Fruit fly (Drosophila melanogaster): ENCODE results near the gene CG13856.

The CG13856 gene

dm6 chr3R:22447195-22447873 is 44.9 kb downstream of the CG13856 start, which contains the start of gene CG34288 (continued):
- TF ChIP-seq D (optimal IDR thresholded peaks at IDR 0.05) (no peak), D (GFP tag; optimal IDR thresholded peaks at IDR 0.05) (no peak), CG32532 (GFP tag; IDR thresholded peaks at IDR 0.05) (peak; percentile 74), btn (GFP tag; optimal IDR thresholded peaks at IDR 0.05) (no peak), Dfd (GFP tag; optimal IDR thresholded peaks at IDR 0.05) (no peak), CG7271 (tag; optimal IDR thresholded peaks at IDR 0.05) (no peak), CG17912 (GFP tag; optimal IDR thresholded peaks at IDR 0.05) (no peak), Gug (GFP tag; IDR thresholded peaks at IDR 0.05) (no peak; the same call in 2 of the 4 replicates), CG33213 (GFP tag; optimal IDR thresholded peaks at IDR 0.05) (no peak), Hr39 (optimal IDR thresholded peaks at IDR 0.05) (no peak), unc-4 (GFP tag; IDR thresholded peaks at IDR 0.05; ENCODE audit: partially characterized antibody) (no peak), gce (GFP tag; IDR thresholded peaks at IDR 0.05) (0 out of 3 replicates have a peak, but pooled peaks have one; percentile 9), E2f2 (GFP tag; IDR thresholded peaks at IDR 0.05) (peak; percentile 85), CG1647 (GFP tag; optimal IDR thresholded peaks at IDR 0.05) (no peak), HmgD (GFP tag; optimal IDR thresholded peaks at IDR 0.05) (no peak), salm (tag; optimal IDR thresholded peaks at IDR 0.05) (no peak), prd (optimal IDR thresholded peaks at IDR 0.05) (no peak), prd (GFP tag; IDR thresholded peaks at IDR 0.05) (peak; percentile 47), wdn (GFP tag; IDR thresholded peaks at IDR 0.05) (peak; percentile 51; the same call in 1 of the 2 replicates), CG4282 (GFP tag; optimal IDR thresholded peaks at IDR 0.05) (no peak), Lhr (GFP tag; optimal IDR thresholded peaks at IDR 0.05) (no peak), CG42726 (GFP tag; IDR thresholded peaks at IDR 0.05; ENCODE audit: partially characterized antibody) (no peak), CG13424 (tag; optimal IDR thresholded peaks at IDR 0.05) (no peak), Lpt (GFP tag; optimal IDR thresholded peaks at IDR 0.05) (no peak), CG7745 (tag; optimal IDR thresholded peaks at IDR 0.05) (no peak), CG13287 (GFP tag; IDR thresholded peaks at IDR 0.05; ENCODE audit: partially characterized antibody) (peak; percentile 22), cwo (GFP tag; optimal IDR thresholded peaks at IDR 0.05) (peak; percentile 70), gfzf (GFP tag; optimal IDR thresholded peaks at IDR 0.05) (no peak), lilli (GFP tag; optimal IDR thresholded peaks at IDR 0.05) (no peak), BEAF-32 (GFP tag; optimal IDR thresholded peaks at IDR 0.05) (no peak), CG1024 (GFP tag; IDR thresholded peaks at IDR 0.05) (no peak), CG10321 (GFP tag; IDR thresholded peaks at IDR 0.05) (no peak), mld (GFP tag; IDR thresholded peaks at IDR 0.05; ENCODE audit: partially characterized antibody) (no peak), Scr (GFP tag; IDR thresholded peaks at IDR 0.05; ENCODE audit: partially characterized antibody) (peak; percentile 26; the same call in 1 of the 2 replicates), emc (GFP tag; optimal IDR thresholded peaks at IDR 0.05) (no peak), da (GFP tag; optimal IDR thresholded peaks at IDR 0.05) (no peak), Xrp1 (GFP tag; IDR thresholded peaks at IDR 0.05) (peak; percentile 41; the same call in 1 of the 2 replicates), jumu (GFP tag; optimal IDR thresholded peaks at IDR 0.05) (peak; percentile 46), CG17612 (GFP tag; IDR thresholded peaks at IDR 0.05) (no peak), crol (GFP tag; IDR thresholded peaks at IDR 0.05) (no peak), Taf1 (GFP tag; IDR thresholded peaks at IDR 0.05) (peak; percentile 51; the same call in 1 of the 2 replicates), CG11504 (tag; optimal IDR thresholded peaks at IDR 0.05) (no peak), onecut (GFP tag; IDR thresholded peaks at IDR 0.05) (peak; percentile 32), CG8944 (GFP tag; optimal IDR thresholded peaks at IDR 0.05) (no peak), crp (GFP tag; optimal IDR thresholded peaks at IDR 0.05) (no peak), CG12659 (GFP tag; optimal IDR thresholded peaks at IDR 0.05) (no peak), Kr (GFP tag; optimal IDR thresholded peaks at IDR 0.05) (no peak), CG2120 (GFP tag; optimal IDR thresholded peaks at IDR 0.05) (peak; percentile 73), PHDP (tag; optimal IDR thresholded peaks at IDR 0.05) (no peak), Dref (GFP tag; IDR thresholded peaks at IDR 0.05) (peak; percentile 58), CG3065 (GFP tag; optimal IDR thresholded peaks at IDR 0.05) (no peak)
